Fruit fly (Drosophila melanogaster) whole organism, prepupa: ENCODE data around the gene GABA-B-R2.

Experiments
- CG10631 ChIP-seq: fragments of 200-800 bp; sonication (Bioruptor generic); optimal IDR thresholded peaks from 2 replicates; lab custom pipeline; 2016; ENCODE audit warnings: missing biosample characterization, missing genetic modification characterization
- CG10669 ChIP-seq: fragments of 200-800 bp; sonication (Bioruptor generic); optimal IDR thresholded peaks from 3 replicates; lab custom pipeline; 2018; ENCODE audit warnings: missing biosample characterization, mild to moderate bottlenecking, missing genetic modification characterization, moderate library complexity
- CG11294 ChIP-seq: fragments of 200-800 bp; sonication (Bioruptor generic); IDR thresholded peaks from 2 replicates; pipeline ENCODE4 v1.3.6; 2022; ENCODE audit warnings: missing biosample characterization, missing genetic modification characterization
- CG11762 ChIP-seq: fragments of 200-800 bp; sonication (Bioruptor generic); optimal IDR thresholded peaks from 3 replicates; lab custom pipeline; 2016; ENCODE audit warnings: missing biosample characterization, missing genetic modification characterization; ENCODE audit not compliant: insufficient read depth
- CG1621 ChIP-seq: fragments of 200-800 bp; sonication (Bioruptor generic); optimal IDR thresholded peaks from 3 replicates; lab custom pipeline; 2018; ENCODE audit warnings: missing biosample characterization, mild to moderate bottlenecking, missing genetic modification characterization
- CG16779 ChIP-seq: fragments of 200-800 bp; sonication (Bioruptor generic); optimal IDR thresholded peaks from 3 replicates; lab custom pipeline; 2017; ENCODE audit warnings: missing biosample characterization, mild to moderate bottlenecking, missing genetic modification characterization
- CG3032 ChIP-seq: fragments of 200-800 bp; optimal IDR thresholded peaks from 2 replicates; lab custom pipeline; 2019; ENCODE audit warnings: missing biosample characterization, mild to moderate bottlenecking, missing genetic modification characterization, moderate library complexity
- CG31627 ChIP-seq: fragments of 200-800 bp; sonication (Bioruptor generic); optimal IDR thresholded peaks from 3 replicates; lab custom pipeline; 2016; ENCODE audit warnings: missing biosample characterization, missing genetic modification characterization
- CG32006 ChIP-seq: fragments of 200-800 bp; sonication (Bioruptor generic); optimal IDR thresholded peaks from 3 replicates; lab custom pipeline; 2017; ENCODE audit warnings: missing biosample characterization, mild to moderate bottlenecking, missing genetic modification characterization
- CG3919 ChIP-seq: fragments of 200-800 bp; sonication (Bioruptor generic); optimal IDR thresholded peaks from 3 replicates; lab custom pipeline; 2016; ENCODE audit warnings: missing biosample characterization, missing genetic modification characterization
- CG4318 ChIP-seq: fragments of 200-800 bp; sonication (Bioruptor generic); optimal IDR thresholded peaks from 3 replicates; lab custom pipeline; 2017; ENCODE audit warnings: missing biosample characterization, mild to moderate bottlenecking, missing genetic modification characterization
- CG6163 ChIP-seq: fragments of 200-800 bp; sonication (Bioruptor generic); IDR thresholded peaks from 3 replicates; pipeline ENCODE4 v1.3.6; 2022; ENCODE audit warnings: missing biosample characterization, missing genetic modification characterization
- CG6276 ChIP-seq: fragments of 200-800 bp; sonication (Bioruptor generic); optimal IDR thresholded peaks from 2 replicates; lab custom pipeline; 2017; ENCODE audit warnings: missing biosample characterization, mild to moderate bottlenecking, missing genetic modification characterization
- CG6854 ChIP-seq: fragments of 200-800 bp; sonication (Bioruptor generic); optimal IDR thresholded peaks from 2 replicates; lab custom pipeline; 2017; ENCODE audit warnings: missing biosample characterization, mild to moderate bottlenecking, missing genetic modification characterization
- CG7368 ChIP-seq: fragments of 200-800 bp; sonication (Bioruptor generic); optimal IDR thresholded peaks from 3 replicates; lab custom pipeline; 2016; ENCODE audit warnings: missing biosample characterization, missing genetic modification characterization
- CG8119 ChIP-seq: fragments of 200-800 bp; sonication (Bioruptor generic); IDR thresholded peaks from 3 replicates; pipeline ENCODE4 v1.3.6; 2022; ENCODE audit warnings: missing biosample characterization, missing genetic modification characterization
- CG9139 ChIP-seq: fragments of 200-800 bp; sonication (Bioruptor generic); optimal IDR thresholded peaks from 3 replicates; lab custom pipeline; 2017; ENCODE audit warnings: missing biosample characterization, mild to moderate bottlenecking, missing genetic modification characterization
- Eip75B ChIP-seq: fragments of 200-800 bp; sonication (Bioruptor generic); optimal IDR thresholded peaks from 3 replicates; lab custom pipeline; 2016; ENCODE audit warnings: missing biosample characterization, missing genetic modification characterization
- Eip78C ChIP-seq: fragments of 200-800 bp; sonication (Bioruptor generic); peaks from one replicate; lab custom pipeline; 2016; ENCODE audit warnings: missing biosample characterization, missing genetic modification characterization
- Eip93F ChIP-seq: fragments of 200-800 bp; sonication (Bioruptor generic); optimal IDR thresholded peaks from 2 replicates; lab custom pipeline; 2016; ENCODE audit warnings: missing biosample characterization, mild to moderate bottlenecking, missing genetic modification characterization
- Ets96B ChIP-seq: fragments of 200-800 bp; optimal IDR thresholded peaks from 2 replicates; lab custom pipeline; 2019; ENCODE audit warnings: missing biosample characterization, mild to moderate bottlenecking, missing genetic modification characterization, moderate library complexity
- Gug ChIP-seq: fragments of 200-800 bp; sonication (Bioruptor generic); IDR thresholded peaks from 2 replicates; pipeline ENCODE4 v1.3.6; 2022; ENCODE audit warnings: missing biosample characterization, missing genetic modification characterization
- Hr39 ChIP-seq: fragments of 200-800 bp; sonication (Bioruptor generic); optimal IDR thresholded peaks from 2 replicates; lab custom pipeline; 2016; ENCODE audit warnings: missing biosample characterization, missing genetic modification characterization
- Lpt ChIP-seq: fragments of 200-800 bp; sonication (Bioruptor generic); optimal IDR thresholded peaks from 3 replicates; lab custom pipeline; 2016; ENCODE audit warnings: missing biosample characterization, missing genetic modification characterization
- Met ChIP-seq: fragments of 200-800 bp; sonication (Bioruptor generic); optimal IDR thresholded peaks from 3 replicates; lab custom pipeline; 2016; ENCODE audit warnings: missing biosample characterization, missing genetic modification characterization
- OdsH ChIP-seq: fragments of 200-800 bp; sonication (Bioruptor generic); optimal IDR thresholded peaks from 3 replicates; lab custom pipeline; 2016; ENCODE audit warnings: missing biosample characterization, missing genetic modification characterization
- Smox ChIP-seq: fragments of 200-800 bp; sonication (Bioruptor generic); optimal IDR thresholded peaks from 3 replicates; lab custom pipeline; 2016; ENCODE audit warnings: missing biosample characterization, missing genetic modification characterization
- Sox14 ChIP-seq: fragments of 200-800 bp; sonication (Bioruptor generic); optimal IDR thresholded peaks from 3 replicates; lab custom pipeline; 2016; ENCODE audit warnings: missing biosample characterization, missing genetic modification characterization
- Sox15 ChIP-seq: fragments of 200-800 bp; sonication (Bioruptor generic); optimal IDR thresholded peaks from 3 replicates; lab custom pipeline; 2016; ENCODE audit warnings: missing biosample characterization, missing genetic modification characterization
- achi ChIP-seq: fragments of 200-800 bp; sonication (Bioruptor generic); optimal IDR thresholded peaks from 3 replicates; lab custom pipeline; 2016; ENCODE audit warnings: missing biosample characterization, missing genetic modification characterization
- acj6 ChIP-seq: fragments of 200-800 bp; sonication (Bioruptor generic); optimal IDR thresholded peaks from 3 replicates; lab custom pipeline; 2016; ENCODE audit warnings: missing biosample characterization, missing genetic modification characterization
- cyc ChIP-seq: fragments of 200-800 bp; sonication (Bioruptor generic); optimal IDR thresholded peaks from 3 replicates; lab custom pipeline; 2016; ENCODE audit warnings: missing biosample characterization, missing genetic modification characterization
- dac ChIP-seq: fragments of 200-800 bp; sonication (Bioruptor generic); optimal IDR thresholded peaks from 2 replicates; lab custom pipeline; 2017; ENCODE audit warnings: missing biosample characterization, mild to moderate bottlenecking, missing genetic modification characterization
- dsx ChIP-seq: fragments of 200-800 bp; optimal IDR thresholded peaks from 3 replicates; lab custom pipeline; 2019; ENCODE audit warnings: missing biosample characterization, mild to moderate bottlenecking, missing genetic modification characterization, moderate library complexity; ENCODE audit not compliant: poor library complexity, severe bottlenecking
- eg ChIP-seq: fragments of 200-800 bp; sonication (Bioruptor generic); IDR thresholded peaks from 3 replicates; pipeline ENCODE4 v1.3.6; 2022; ENCODE audit warnings: missing biosample characterization, missing genetic modification characterization
- fd59A ChIP-seq: fragments of 200-800 bp; sonication (Bioruptor generic); optimal IDR thresholded peaks from 2 replicates; lab custom pipeline; 2017; ENCODE audit warnings: missing biosample characterization, mild to moderate bottlenecking, missing genetic modification characterization, missing genetic modification reagents
- fd85E ChIP-seq: fragments of 200-800 bp; sonication (Bioruptor generic); optimal IDR thresholded peaks from 3 replicates; lab custom pipeline; 2016; ENCODE audit warnings: missing biosample characterization, missing genetic modification characterization
- lz ChIP-seq: fragments of 200-800 bp; sonication (Bioruptor generic); optimal IDR thresholded peaks from 3 replicates; lab custom pipeline; 2016; ENCODE audit warnings: missing biosample characterization, missing genetic modification characterization
- ss ChIP-seq, 2 experiments: fragments of 200-800 bp; sonication (Bioruptor generic); optimal IDR thresholded peaks; 2 replicates in 1 of 2; 3 replicates in 1 of 2; lab custom pipeline; 2017 to 2018; ENCODE audit warnings: mild to moderate bottlenecking in 2 of 2, missing biosample characterization in 2 of 2, missing genetic modification characterization in 2 of 2, moderate library complexity in 1 of 2
- topi ChIP-seq: fragments of 200-800 bp; sonication (Bioruptor generic); optimal IDR thresholded peaks from 3 replicates; lab custom pipeline; 2016; ENCODE audit warnings: missing biosample characterization, missing genetic modification characterization
- vri ChIP-seq: fragments of 200-800 bp; sonication (Bioruptor generic); optimal IDR thresholded peaks from 3 replicates; lab custom pipeline; 2016; ENCODE audit warnings: missing biosample characterization, mild to moderate bottlenecking, missing genetic modification characterization

Gene GABA-B-R2

dm6 chr3R:21781448-21781847 is 5.8 kb upstream of the GABA-B-R2 start (continued):
- peak; percentile 90 to 94 for TF ChIP-seq ss (GFP tag; optimal IDR thresholded peaks at IDR 0.05; lab: Kevin White, UChicago)
- TF ChIP-seq Eip75B (GFP tag; lab: Kevin White, UChicago): peak; percentile 93
- peak; percentile 66 for TF ChIP-seq CG4318 (GFP tag; lab: Kevin White, UChicago)
- peak; percentile 94 for TF ChIP-seq Sox14
- peak; percentile 80 for TF ChIP-seq eg (GFP tag; lab: Robert Waterston, UW)
- TF ChIP-seq Lpt: peak; percentile 77
- peak; percentile 88 for TF ChIP-seq Sox15 (GFP tag; lab: Kevin White, UChicago)
- TF ChIP-seq CG3919 (GFP tag; lab: Kevin White, UChicago): peak; percentile 94
- peak; percentile 91 for TF ChIP-seq Smox (GFP tag; lab: Kevin White, UChicago)
- peak; percentile 94 for TF ChIP-seq CG10631
- TF ChIP-seq Ets96B (tag; lab: Kevin White, UChicago): peak; percentile 95
- peak; percentile 99 for TF ChIP-seq Eip78C (GFP tag; lab: Kevin White, UChicago)
- TF ChIP-seq achi (GFP tag; lab: Kevin White, UChicago): peak; percentile 91
- TF ChIP-seq, all 60 proteins: peak for 58

DNA sequence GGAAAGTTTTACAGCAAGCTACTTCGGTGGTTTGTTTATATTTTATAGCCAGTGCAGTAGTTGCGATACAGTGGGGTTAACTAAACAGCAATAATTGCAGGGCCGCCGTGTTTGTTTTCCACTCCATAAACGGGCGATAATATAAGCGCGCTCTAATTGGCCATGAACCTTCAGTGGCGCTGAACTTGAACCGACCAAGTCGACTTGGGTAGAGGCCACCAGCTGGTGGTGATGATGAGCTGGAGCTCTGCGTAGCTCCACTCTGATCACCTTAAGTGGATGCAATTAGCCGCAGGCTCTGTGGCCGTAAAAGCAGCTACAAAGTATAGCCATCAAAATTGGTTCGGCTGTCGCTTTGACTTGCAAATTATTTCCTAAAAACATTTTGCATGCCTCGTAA is 4.4 kb upstream of the GABA-B-R2 start:
- peak; percentile 79 for TF ChIP-seq dsx
- no peak for TF ChIP-seq Lpt

DNA sequence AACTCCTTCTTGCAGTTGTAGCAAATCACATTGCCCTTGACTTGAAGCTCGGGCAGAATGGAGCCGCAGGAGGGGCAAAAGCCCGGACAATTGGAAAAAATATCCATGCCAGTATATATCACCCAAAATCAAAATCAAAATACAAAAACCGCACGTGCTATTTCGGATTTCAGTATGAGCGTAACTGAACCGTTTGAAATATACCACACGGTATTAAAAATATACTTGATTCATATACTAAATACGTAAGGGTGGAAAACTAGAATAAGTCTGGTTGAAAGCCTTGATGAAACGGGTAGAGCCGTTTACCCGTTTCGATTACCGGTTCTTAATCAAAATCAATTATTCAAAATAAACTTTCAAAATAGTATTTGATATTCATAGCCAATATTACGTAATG is 2.0 kb upstream of the GABA-B-R2 start, which contains the start of gene Polr1H:
Gene Polr1H (minus strand): TSS at position 188 of the 400 bp plus-strand sequence.
- no peak for TF ChIP-seq CG11762 (GFP tag; lab: Kevin White, UChicago)
- no peak for TF ChIP-seq CG3032 (tag; lab: Kevin White, UChicago)
- TF ChIP-seq dac (GFP tag; lab: Kevin White, UChicago): no peak
- no peak for TF ChIP-seq CG9139 (GFP tag; lab: Kevin White, UChicago)
- TF ChIP-seq, all 60 proteins: peak for 0

DNA sequence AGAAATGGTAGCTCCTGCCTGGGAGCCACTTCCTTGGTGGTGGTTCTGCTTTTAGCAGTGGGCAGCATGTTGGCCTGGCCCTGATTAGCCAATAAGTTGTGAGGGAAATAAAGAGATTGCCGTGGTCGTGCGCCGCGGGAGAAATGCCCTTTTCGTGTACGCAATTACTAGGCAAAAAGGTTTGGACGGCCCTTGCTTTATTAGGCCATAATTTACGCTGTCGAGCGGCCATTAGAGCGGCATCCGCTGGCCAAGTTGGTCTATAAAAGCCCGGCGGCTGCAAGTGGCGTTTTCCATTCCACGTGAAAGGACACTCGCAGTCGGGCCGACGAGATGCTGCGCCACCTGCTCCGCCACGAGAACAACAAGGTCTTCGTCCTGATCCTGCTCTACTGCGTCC is 6.4 kb downstream of the GABA-B-R2 start, which contains the start of gene Burs:
Gene Burs (plus strand): TSS at position 301 of the 400 bp plus-strand sequence.
- TF ChIP-seq CG10669 (GFP tag; lab: Kevin White, UChicago): no peak
- no peak for TF ChIP-seq CG6854
- TF ChIP-seq topi: no peak
- no peak for TF ChIP-seq lz (GFP tag; lab: Kevin White, UChicago)
- no peak for TF ChIP-seq CG8119 (GFP tag; lab: Robert Waterston, UW)
- TF ChIP-seq fd59A (GFP tag; lab: Kevin White, UChicago): no peak
- TF ChIP-seq CG7368: no peak
- no peak for TF ChIP-seq cyc

DNA sequence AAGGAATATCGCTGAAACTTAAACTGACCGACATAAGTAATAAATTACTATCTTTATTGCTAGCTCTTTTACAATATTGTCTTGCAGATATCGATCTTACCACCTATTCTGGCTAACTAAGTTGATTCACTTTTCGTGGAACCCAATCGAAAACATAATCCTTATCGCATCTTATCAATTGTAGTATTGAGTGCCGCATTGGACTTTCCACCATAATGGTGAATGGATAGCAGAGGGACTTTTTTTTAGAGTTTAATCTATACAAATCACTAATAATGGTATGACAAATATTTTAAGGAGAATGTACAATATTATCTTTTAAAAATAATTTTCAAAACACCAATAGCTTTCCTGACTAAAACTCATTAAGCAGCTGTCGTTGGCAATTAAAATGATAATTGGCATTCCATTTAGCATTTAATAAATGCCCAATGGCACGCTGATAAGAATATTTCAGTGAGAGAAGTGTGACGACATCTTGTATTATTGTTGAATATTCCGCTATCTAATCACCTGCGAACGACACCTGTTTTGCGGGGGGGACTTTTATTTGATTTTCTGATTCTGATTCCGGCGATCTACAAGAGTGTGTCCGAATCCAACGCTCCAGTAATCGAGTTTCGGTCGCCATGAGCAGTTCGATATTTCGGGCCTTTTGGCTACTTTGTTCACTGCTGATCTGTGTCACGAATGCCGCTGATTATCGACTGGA is 17.3 kb downstream of the GABA-B-R2 start, which contains the start of gene CG42335:
Gene CG42335 (plus strand): TSS at position 620 of the 712 bp plus-strand sequence.
- peak; percentile 60 for TF ChIP-seq Eip93F (GFP tag; lab: Kevin White, UChicago)
- peak; percentile 81 for TF ChIP-seq vri
- no peak for TF ChIP-seq CG11762 (GFP tag; lab: Kevin White, UChicago)

DNA sequence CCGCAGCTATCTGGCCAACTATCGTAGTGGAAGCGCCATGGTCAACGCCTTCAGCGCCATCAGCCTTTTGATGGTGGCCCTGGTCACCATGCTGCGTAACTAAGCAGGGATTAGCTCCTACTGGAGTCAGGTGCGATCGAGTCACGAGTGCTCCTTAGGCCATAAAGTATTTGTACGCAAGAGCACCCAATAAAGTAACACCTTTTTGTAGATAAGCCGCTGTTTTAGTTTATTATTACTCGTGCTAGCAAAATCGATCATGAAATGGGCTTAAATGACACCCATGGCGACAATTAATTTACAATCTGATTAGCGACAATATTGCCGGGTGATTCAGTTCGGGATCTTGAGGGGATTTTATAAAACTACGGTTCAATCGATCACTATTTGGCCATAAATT is 18.1 kb downstream of the GABA-B-R2 start:
- TF ChIP-seq fd59A (GFP tag; lab: Kevin White, UChicago) (no peak), Hr39 (no peak), lz (GFP tag; lab: Kevin White, UChicago) (no peak), Gug (GFP tag; lab: Robert Waterston, UW) (no peak), CG31627 (GFP tag; lab: Kevin White, UChicago) (no peak), fd85E (no peak), CG32006 (GFP tag; lab: Kevin White, UChicago) (no peak), CG7368 (no peak), CG6276 (GFP tag; lab: Kevin White, UChicago) (no peak), CG1621 (tag; lab: Kevin White, UChicago) (no peak), CG3032 (tag; lab: Kevin White, UChicago) (no peak), CG11294 (GFP tag; lab: Robert Waterston, UW) (no peak), Eip93F (GFP tag; lab: Kevin White, UChicago) (no peak), Met (no peak), acj6 (no peak), CG4318 (GFP tag; lab: Kevin White, UChicago) (no peak), CG6163 (GFP tag; lab: Robert Waterston, UW) (no peak), Eip75B (GFP tag; lab: Kevin White, UChicago) (no peak), OdsH (GFP tag; lab: Kevin White, UChicago) (no peak), CG16779 (tag; lab: Kevin White, UChicago) (no peak)
- TF ChIP-seq, all 60 proteins: peak for 0
